Worm (Caenorhabditis elegans) whole organism, early embryonic: ENCODE data around the gene swd-2.1.

ENCODE experiments used
- F13C5.2 ChIP-seq: sonication (generic microtip); optimal IDR thresholded peaks from 2 replicates; lab custom pipeline; 2017; ENCODE audit warnings: mild to moderate bottlenecking, missing genetic modification characterization, inconsistent platforms, missing compliant biosample characterization
- ama-1 ChIP-seq: fragments of 150-350 bp; optimal IDR thresholded peaks from 2 replicates; lab custom pipeline; 2014
- ceh-36 ChIP-seq: sonication (generic microtip); optimal IDR thresholded peaks from 2 replicates; lab custom pipeline; 2016; ENCODE audit warnings: missing genetic modification characterization, inconsistent platforms, missing compliant biosample characterization
- pes-1 ChIP-seq: fragments of 200-800 bp; sonication (Bioruptor generic); IDR thresholded peaks from 2 replicates; pipeline ENCODE4 v1.3.6; 2022; ENCODE audit warnings: missing genetic modification reagents, missing genetic modification characterization, missing compliant biosample characterization
- sea-1 ChIP-seq: fragments of 200-800 bp; sonication (Bioruptor generic); conservative IDR thresholded peaks from 2 replicates; pipeline ENCODE4 v1.3.6; 2022; ENCODE audit warnings: missing genetic modification characterization, missing compliant biosample characterization

ce11 chrIV:7816402-7817102 is 40.7 kb downstream of the swd-2.1 start:
- TF ChIP-seq ama-1 (lab: Kevin White, UChicago) (no peak), pes-1 (GFP tag; lab: Robert Waterston, UW) (no peak), sea-1 (no peak), F13C5.2 (tag; lab: Kevin White, UChicago) (no peak), ceh-36 (tag; lab: Kevin White, UChicago) (no peak)
